Worm (Caenorhabditis elegans) whole organism, late embryonic: ENCODE measurements around the gene tag-131.

Experiments
- C08G9.2 ChIP-seq: sonication (generic microtip); optimal IDR thresholded peaks from 2 replicates; lab custom pipeline; 2016; ENCODE audit warnings: mild to moderate bottlenecking, missing genetic modification characterization, moderate library complexity, missing compliant biosample characterization
- C38D4.7 ChIP-seq: fragments of 200-800 bp; sonication (Bioruptor generic); optimal IDR thresholded peaks from 2 replicates; lab custom pipeline; 2018; ENCODE audit warnings: mild to moderate bottlenecking, missing genetic modification characterization, moderate library complexity, missing compliant biosample characterization
- K02D7.2 ChIP-seq: sonication (generic microtip); optimal IDR thresholded peaks from 2 replicates; lab custom pipeline; 2017; ENCODE audit warnings: mild to moderate bottlenecking, missing genetic modification characterization, missing compliant biosample characterization
- Y22D7AL.16 ChIP-seq: sonication (generic microtip); optimal IDR thresholded peaks from 2 replicates; lab custom pipeline; 2016; ENCODE audit warnings: missing genetic modification characterization, missing compliant biosample characterization
- ceh-14 ChIP-seq: sonication (generic microtip); optimal IDR thresholded peaks from 2 replicates; lab custom pipeline; 2016; ENCODE audit warnings: missing genotype, missing genetic modification characterization, missing compliant biosample characterization
- ceh-18 ChIP-seq: sonication (generic microtip); optimal IDR thresholded peaks from 2 replicates; lab custom pipeline; 2016; ENCODE audit warnings: missing genetic modification characterization, missing compliant biosample characterization
- ceh-19 ChIP-seq: fragments of 200-800 bp; sonication (Bioruptor generic); optimal IDR thresholded peaks from 2 replicates; lab custom pipeline; 2018; ENCODE audit warnings: mild to moderate bottlenecking, missing genetic modification characterization, missing compliant biosample characterization
- ceh-24 ChIP-seq: sonication (generic microtip); optimal IDR thresholded peaks from 2 replicates; lab custom pipeline; 2016; ENCODE audit warnings: mild to moderate bottlenecking, missing genetic modification characterization, missing compliant biosample characterization
- ceh-30 ChIP-seq: fragments of 150-350 bp; optimal IDR thresholded peaks from 2 replicates; lab custom pipeline; 2014; ENCODE audit warnings: missing biosample characterization, missing genetic modification characterization
- ceh-31 ChIP-seq: sonication (generic microtip); optimal IDR thresholded peaks from 2 replicates; lab custom pipeline; 2016; ENCODE audit warnings: missing genetic modification characterization, missing compliant biosample characterization
- ceh-48 ChIP-seq: sonication (generic microtip); optimal IDR thresholded peaks from 2 replicates; lab custom pipeline; 2016; ENCODE audit warnings: missing genetic modification characterization, inconsistent platforms, missing compliant biosample characterization
- ceh-6 ChIP-seq: fragments of 200-800 bp; sonication (Bioruptor generic); optimal IDR thresholded peaks from 2 replicates; lab custom pipeline; 2018; ENCODE audit warnings: mild to moderate bottlenecking, missing genetic modification characterization, missing compliant biosample characterization
- dmd-4 ChIP-seq: sonication (generic microtip); optimal IDR thresholded peaks from 2 replicates; lab custom pipeline; 2016; ENCODE audit warnings: borderline replicate concordance, missing genetic modification characterization, missing compliant biosample characterization
- elt-2 ChIP-seq: sonication (generic microtip); optimal IDR thresholded peaks from 2 replicates; lab custom pipeline; 2016; ENCODE audit warnings: missing genetic modification reagents, missing genetic modification characterization, missing compliant biosample characterization
- elt-4 ChIP-seq: sonication (generic microtip); optimal IDR thresholded peaks from 2 replicates; lab custom pipeline; 2016; ENCODE audit warnings: missing genetic modification characterization, missing compliant biosample characterization
- ets-4 ChIP-seq: sonication (generic microtip); optimal IDR thresholded peaks from 2 replicates; lab custom pipeline; 2016; ENCODE audit warnings: missing genetic modification characterization, missing compliant biosample characterization
- eyg-1 ChIP-seq: sonication (generic microtip); optimal IDR thresholded peaks from 2 replicates; lab custom pipeline; 2016; ENCODE audit warnings: missing genotype, missing genetic modification characterization, missing compliant biosample characterization
- fkh-10 ChIP-seq: fragments of 150-350 bp; optimal IDR thresholded peaks from 2 replicates; lab custom pipeline; 2014; ENCODE audit warnings: missing biosample characterization, missing genetic modification reagents, missing genetic modification characterization
- fkh-6 ChIP-seq: sonication (generic microtip); optimal IDR thresholded peaks from 2 replicates; lab custom pipeline; 2016; ENCODE audit warnings: missing genetic modification characterization, missing compliant biosample characterization
- hlh-13 ChIP-seq: fragments of 200-800 bp; sonication (Bioruptor generic); optimal IDR thresholded peaks from 2 replicates; lab custom pipeline; 2018; ENCODE audit warnings: mild to moderate bottlenecking, missing genetic modification characterization, missing compliant biosample characterization
- hlh-30 ChIP-seq: sonication (generic microtip); optimal IDR thresholded peaks from 2 replicates; lab custom pipeline; 2017; ENCODE audit warnings: antibody characterized with exemption, missing genetic modification characterization, missing compliant biosample characterization; ENCODE audit not compliant: insufficient read depth
- hlh-6 ChIP-seq: sonication (generic microtip); optimal IDR thresholded peaks from 2 replicates; lab custom pipeline; 2016; ENCODE audit warnings: missing genotype, missing genetic modification characterization, missing compliant biosample characterization
- hlh-8 ChIP-seq: sonication (generic microtip); optimal IDR thresholded peaks from 2 replicates; lab custom pipeline; 2016; ENCODE audit warnings: missing genotype, missing genetic modification characterization, missing compliant biosample characterization
- lim-6 ChIP-seq: sonication (generic microtip); optimal IDR thresholded peaks from 2 replicates; lab custom pipeline; 2016; ENCODE audit warnings: missing genetic modification characterization, missing compliant biosample characterization
- lin-11 ChIP-seq: fragments of 200-800 bp; sonication (Bioruptor generic); optimal IDR thresholded peaks from 2 replicates; lab custom pipeline; 2018; ENCODE audit warnings: mild to moderate bottlenecking, missing genetic modification characterization, missing compliant biosample characterization
- madf-2 ChIP-seq: sonication (generic microtip); optimal IDR thresholded peaks from 2 replicates; lab custom pipeline; 2017; ENCODE audit warnings: missing genetic modification characterization, missing compliant biosample characterization
- mec-3 ChIP-seq: sonication (generic microtip); optimal IDR thresholded peaks from 2 replicates; lab custom pipeline; 2016; ENCODE audit warnings: borderline replicate concordance, missing genetic modification characterization, missing compliant biosample characterization
- nfya-1 ChIP-seq: sonication (generic microtip); optimal IDR thresholded peaks from 2 replicates; lab custom pipeline; 2017; ENCODE audit warnings: missing genetic modification characterization, mild to moderate bottlenecking, missing compliant biosample characterization, antibody characterized with exemption, moderate library complexity
- nhr-11 ChIP-seq: fragments of 150-350 bp; optimal IDR thresholded peaks from 2 replicates; lab custom pipeline; 2014; ENCODE audit warnings: missing biosample characterization, missing genetic modification characterization
- npax-4 ChIP-seq: sonication (generic microtip); optimal IDR thresholded peaks from 2 replicates; lab custom pipeline; 2016; ENCODE audit warnings: missing genetic modification characterization, missing compliant biosample characterization
- pag-3 ChIP-seq: sonication (generic microtip); optimal IDR thresholded peaks from 2 replicates; lab custom pipeline; 2016; ENCODE audit warnings: missing compliant biosample characterization, missing genetic modification characterization, borderline replicate concordance
- pat-9 ChIP-seq: fragments of 200-800 bp; sonication (Bioruptor generic); optimal IDR thresholded peaks from 2 replicates; lab custom pipeline; 2018; ENCODE audit warnings: mild to moderate bottlenecking, missing genetic modification characterization, moderate library complexity, missing compliant biosample characterization
- pax-1 ChIP-seq: fragments of 150-350 bp; optimal IDR thresholded peaks from 2 replicates; lab custom pipeline; 2014; ENCODE audit warnings: missing biosample characterization, missing genetic modification characterization
- pha-4 ChIP-seq: fragments of 150-350 bp; optimal IDR thresholded peaks from 2 replicates; lab custom pipeline; 2018; ENCODE audit warnings: missing biosample characterization, missing genetic modification reagents, missing genetic modification characterization
- pqm-1 ChIP-seq: sonication (generic microtip); optimal IDR thresholded peaks from 2 replicates; lab custom pipeline; 2016; ENCODE audit warnings: missing genetic modification characterization, missing compliant biosample characterization
- pros-1 ChIP-seq: fragments of 150-350 bp; optimal IDR thresholded peaks from 2 replicates; lab custom pipeline; 2014; ENCODE audit warnings: missing biosample characterization, missing genetic modification reagents, missing genetic modification characterization
- ref-2 ChIP-seq: sonication (generic microtip); optimal IDR thresholded peaks from 2 replicates; lab custom pipeline; 2016; ENCODE audit warnings: missing genetic modification characterization, missing compliant biosample characterization
- rnt-1 ChIP-seq: sonication (generic microtip); optimal IDR thresholded peaks from 2 replicates; lab custom pipeline; 2016; ENCODE audit warnings: missing genetic modification characterization, missing compliant biosample characterization
- sdc-2 ChIP-seq: sonication (generic microtip); optimal IDR thresholded peaks from 2 replicates; lab custom pipeline; 2016; ENCODE audit warnings: missing genotype, missing genetic modification characterization, missing compliant biosample characterization
- sox-2 ChIP-seq: fragments of 200-800 bp; sonication (Bioruptor generic); IDR thresholded peaks from 2 replicates; pipeline ENCODE4 v1.3.6; 2022; ENCODE audit warnings: missing genetic modification reagents, missing genetic modification characterization, missing compliant biosample characterization
- sox-4 ChIP-seq: sonication (generic microtip); optimal IDR thresholded peaks from 2 replicates; lab custom pipeline; 2017; ENCODE audit warnings: mild to moderate bottlenecking, missing genetic modification characterization, inconsistent platforms, missing compliant biosample characterization
- tbx-2 ChIP-seq: sonication (generic microtip); optimal IDR thresholded peaks from 2 replicates; lab custom pipeline; 2016; ENCODE audit warnings: missing genetic modification characterization, missing compliant biosample characterization
- unc-3 ChIP-seq, 2 experiments: fragments of 200-800 bp in 1 of 2; sonication (Bioruptor generic) in 1 of 2; sonication (generic microtip) in 1 of 2; conservative IDR thresholded peaks in 1 of 2; optimal IDR thresholded peaks in 1 of 2; 2 replicates each; pipeline versions ENCODE4 v1.3.6 to Lab custom; 2016 to 2022; ENCODE audit warnings: missing compliant biosample characterization in 2 of 2, missing genetic modification characterization in 2 of 2, missing genetic modification reagents in 1 of 2
- unc-42 ChIP-seq: sonication (generic microtip); optimal IDR thresholded peaks from 2 replicates; lab custom pipeline; 2016; ENCODE audit warnings: missing genotype, missing genetic modification characterization, missing compliant biosample characterization
- unc-55 ChIP-seq: sonication (generic microtip); optimal IDR thresholded peaks from 2 replicates; lab custom pipeline; 2017; ENCODE audit warnings: missing biosample characterization, missing genetic modification reagents, missing genetic modification characterization
- unc-86 ChIP-seq: sonication (generic microtip); optimal IDR thresholded peaks from 2 replicates; lab custom pipeline; 2016; ENCODE audit warnings: missing genetic modification characterization, missing compliant biosample characterization
- zip-5 ChIP-seq: sonication (generic microtip); optimal IDR thresholded peaks from 2 replicates; lab custom pipeline; 2016; ENCODE audit warnings: missing genetic modification characterization, missing compliant biosample characterization

tag-131 gene

ce11 chrIII:4280215-4281173, 37.0 kb upstream of the tag-131 start, which contains the start of gene sup-26 (continued):
- TF ChIP-seq madf-2, result no peak

- TF ChIP-seq hlh-13, result no peak
- TF ChIP-seq sdc-2, result peak; percentile 79
- peak; percentile 60 for TF ChIP-seq ceh-6 (GFP tag; lab: Kevin White, UChicago)
- TF ChIP-seq C08G9.2 (tag; lab: Kevin White, UChicago), result peak; percentile 67
- TF ChIP-seq pag-3 (tag; lab: Kevin White, UChicago), result peak; percentile 34
- TF ChIP-seq pha-4 (tag; lab: Kevin White, UChicago), result no peak
- peak; percentile 58 for TF ChIP-seq eyg-1 (tag; lab: Kevin White, UChicago)
- TF ChIP-seq ceh-14 (tag; lab: Kevin White, UChicago), result peak; percentile 91
- no peak for TF ChIP-seq C38D4.7 (GFP tag; lab: Kevin White, UChicago)
- TF ChIP-seq ref-2 (tag; lab: Kevin White, UChicago), result peak; percentile 97
- peak; percentile 40 for TF ChIP-seq unc-86
- no peak for TF ChIP-seq sox-4 (tag; lab: Kevin White, UChicago)
- no peak for TF ChIP-seq ceh-24 (tag; lab: Kevin White, UChicago)
- peak; percentile 98 for TF ChIP-seq tbx-2 (tag; lab: Kevin White, UChicago)
- no peak for TF ChIP-seq fkh-10 (GFP tag; lab: Kevin White, UChicago)
- no peak for TF ChIP-seq unc-3 (GFP tag; conservative IDR thresholded peaks at IDR 0.05; lab: Robert Waterston, UW)
- peak; percentile 74 for TF ChIP-seq unc-3 (tag; optimal IDR thresholded peaks at IDR 0.05; lab: Kevin White, UChicago)
- peak; percentile 99 for TF ChIP-seq hlh-30
- TF ChIP-seq elt-2 (tag; lab: Kevin White, UChicago), result peak; percentile 73
- TF ChIP-seq sox-2 (GFP tag; lab: Robert Waterston, UW), result no peak; the same call in 1 of the 2 replicates
- TF ChIP-seq fkh-6 (tag; lab: Kevin White, UChicago), result no peak
- TF ChIP-seq lin-11 (tag; lab: Kevin White, UChicago), result no peak
- peak; percentile 77 for TF ChIP-seq ets-4 (tag; lab: Kevin White, UChicago)
- peak; percentile 99 for TF ChIP-seq rnt-1 (tag; lab: Kevin White, UChicago)
- TF ChIP-seq unc-42 (tag; lab: Kevin White, UChicago), result peak; percentile 94
- TF ChIP-seq ceh-18 (tag; lab: Kevin White, UChicago), result peak; percentile 99
- no peak for TF ChIP-seq K02D7.2
- peak; percentile 93 for TF ChIP-seq pros-1
- TF ChIP-seq pat-9 (tag; lab: Kevin White, UChicago), result peak; percentile 67
- TF ChIP-seq ceh-30 (tag; lab: Kevin White, UChicago), result no peak
- TF ChIP-seq madf-2, result peak; percentile 69
- TF ChIP-seq zip-5 (tag; lab: Kevin White, UChicago), result no peak
- TF ChIP-seq ceh-19 (GFP tag; lab: Kevin White, UChicago), result peak; percentile 76
- no peak for TF ChIP-seq elt-4
- peak; percentile 99 for TF ChIP-seq ceh-31 (tag; lab: Kevin White, UChicago)
- peak; percentile 99 for TF ChIP-seq nfya-1
- peak; percentile 74 for TF ChIP-seq pqm-1
- peak; percentile 63 for TF ChIP-seq pax-1 (tag; lab: Kevin White, UChicago)
- peak; percentile 72 for TF ChIP-seq lim-6 (tag; lab: Kevin White, UChicago)
- TF ChIP-seq dmd-4 (tag; lab: Kevin White, UChicago), result peak; percentile 69
- no peak for TF ChIP-seq Y22D7AL.16 (tag; lab: Kevin White, UChicago)
- no peak for TF ChIP-seq nhr-11 (tag; lab: Kevin White, UChicago)
- TF ChIP-seq unc-55 (GFP tag; lab: Kevin White, UChicago), result peak; percentile 98
- TF ChIP-seq mec-3 (tag; lab: Kevin White, UChicago), result peak; percentile 65
- peak; percentile 80 for TF ChIP-seq hlh-8 (tag; lab: Kevin White, UChicago)
- no peak for TF ChIP-seq ceh-48 (tag; lab: Kevin White, UChicago)
- no peak for TF ChIP-seq npax-4
- TF ChIP-seq hlh-6 (tag; lab: Kevin White, UChicago), result no peak
These were observed 35.4 kb upstream of the tag-131 start for ce11 chrIII:4281955-4282618.
